Worm (Caenorhabditis elegans) whole organism, late embryonic: Measurements from ENCODE around the gene Y45F3A.8.

Source experiments
- C08G9.2 ChIP-seq: sonication (generic microtip); optimal IDR thresholded peaks from 2 replicates; lab custom pipeline; 2016; ENCODE audit warnings: mild to moderate bottlenecking, missing genetic modification characterization, moderate library complexity, missing compliant biosample characterization
- C38D4.7 ChIP-seq: fragments of 200-800 bp; sonication (Bioruptor generic); optimal IDR thresholded peaks from 2 replicates; lab custom pipeline; 2018; ENCODE audit warnings: mild to moderate bottlenecking, missing genetic modification characterization, moderate library complexity, missing compliant biosample characterization
- K09A11.1 ChIP-seq: sonication (generic microtip); optimal IDR thresholded peaks from 2 replicates; lab custom pipeline; 2017; ENCODE audit warnings: antibody characterized with exemption, mild to moderate bottlenecking, missing genetic modification characterization, missing compliant biosample characterization; ENCODE audit not compliant: insufficient read depth
- T23F11.4 ChIP-seq: fragments of 200-800 bp; sonication (Bioruptor generic); optimal IDR thresholded peaks from 2 replicates; lab custom pipeline; 2018; ENCODE audit warnings: mild to moderate bottlenecking, missing genetic modification characterization, missing compliant biosample characterization
- Y22D7AL.16 ChIP-seq: sonication (generic microtip); optimal IDR thresholded peaks from 2 replicates; lab custom pipeline; 2016; ENCODE audit warnings: missing genetic modification characterization, missing compliant biosample characterization
- ama-1 ChIP-seq: fragments of 150-350 bp; optimal IDR thresholded peaks from 2 replicates; lab custom pipeline; 2014
- ceh-14 ChIP-seq: sonication (generic microtip); optimal IDR thresholded peaks from 2 replicates; lab custom pipeline; 2016; ENCODE audit warnings: missing genotype, missing genetic modification characterization, missing compliant biosample characterization
- ceh-18 ChIP-seq: sonication (generic microtip); optimal IDR thresholded peaks from 2 replicates; lab custom pipeline; 2016; ENCODE audit warnings: missing genetic modification characterization, missing compliant biosample characterization
- ceh-22 ChIP-seq: sonication (generic microtip); optimal IDR thresholded peaks from 2 replicates; lab custom pipeline; 2017; ENCODE audit warnings: missing biosample characterization, missing genetic modification characterization
- ceh-24 ChIP-seq: sonication (generic microtip); optimal IDR thresholded peaks from 2 replicates; lab custom pipeline; 2016; ENCODE audit warnings: mild to moderate bottlenecking, missing genetic modification characterization, missing compliant biosample characterization
- ceh-30 ChIP-seq: fragments of 150-350 bp; optimal IDR thresholded peaks from 2 replicates; lab custom pipeline; 2014; ENCODE audit warnings: missing biosample characterization, missing genetic modification characterization
- ceh-45 ChIP-seq: fragments of 200-800 bp; sonication (Bioruptor generic); IDR thresholded peaks from 2 replicates; pipeline ENCODE4 v1.3.6; 2022; ENCODE audit warnings: missing genetic modification reagents, missing genetic modification characterization, missing compliant biosample characterization
- ceh-48 ChIP-seq: sonication (generic microtip); optimal IDR thresholded peaks from 2 replicates; lab custom pipeline; 2016; ENCODE audit warnings: missing genetic modification characterization, inconsistent platforms, missing compliant biosample characterization
- ceh-6 ChIP-seq: fragments of 200-800 bp; sonication (Bioruptor generic); optimal IDR thresholded peaks from 2 replicates; lab custom pipeline; 2018; ENCODE audit warnings: mild to moderate bottlenecking, missing genetic modification characterization, missing compliant biosample characterization
- che-1 ChIP-seq: sonication (generic microtip); optimal IDR thresholded peaks from 2 replicates; lab custom pipeline; 2016; ENCODE audit warnings: mild to moderate bottlenecking, missing genetic modification characterization, missing compliant biosample characterization
- elt-4 ChIP-seq: sonication (generic microtip); optimal IDR thresholded peaks from 2 replicates; lab custom pipeline; 2016; ENCODE audit warnings: missing genetic modification characterization, missing compliant biosample characterization
- eyg-1 ChIP-seq: sonication (generic microtip); optimal IDR thresholded peaks from 2 replicates; lab custom pipeline; 2016; ENCODE audit warnings: missing genotype, missing genetic modification characterization, missing compliant biosample characterization
- fax-1 ChIP-seq: sonication (generic microtip); optimal IDR thresholded peaks from 2 replicates; lab custom pipeline; 2016; ENCODE audit warnings: missing genotype, missing genetic modification characterization, missing compliant biosample characterization
- fkh-6 ChIP-seq: sonication (generic microtip); optimal IDR thresholded peaks from 2 replicates; lab custom pipeline; 2016; ENCODE audit warnings: missing genetic modification characterization, missing compliant biosample characterization
- gmeb-2 ChIP-seq: sonication (generic microtip); optimal IDR thresholded peaks from 2 replicates; lab custom pipeline; 2016; ENCODE audit warnings: missing genetic modification characterization, inconsistent platforms, missing compliant biosample characterization
- hlh-13 ChIP-seq: fragments of 200-800 bp; sonication (Bioruptor generic); optimal IDR thresholded peaks from 2 replicates; lab custom pipeline; 2018; ENCODE audit warnings: mild to moderate bottlenecking, missing genetic modification characterization, missing compliant biosample characterization
- hlh-30 ChIP-seq: sonication (generic microtip); optimal IDR thresholded peaks from 2 replicates; lab custom pipeline; 2017; ENCODE audit warnings: antibody characterized with exemption, missing genetic modification characterization, missing compliant biosample characterization; ENCODE audit not compliant: insufficient read depth
- hlh-6 ChIP-seq: sonication (generic microtip); optimal IDR thresholded peaks from 2 replicates; lab custom pipeline; 2016; ENCODE audit warnings: missing genotype, missing genetic modification characterization, missing compliant biosample characterization
- lin-11 ChIP-seq: fragments of 200-800 bp; sonication (Bioruptor generic); optimal IDR thresholded peaks from 2 replicates; lab custom pipeline; 2018; ENCODE audit warnings: mild to moderate bottlenecking, missing genetic modification characterization, missing compliant biosample characterization
- mec-3 ChIP-seq: sonication (generic microtip); optimal IDR thresholded peaks from 2 replicates; lab custom pipeline; 2016; ENCODE audit warnings: borderline replicate concordance, missing genetic modification characterization, missing compliant biosample characterization
- nfya-1 ChIP-seq: sonication (generic microtip); optimal IDR thresholded peaks from 2 replicates; lab custom pipeline; 2017; ENCODE audit warnings: missing genetic modification characterization, mild to moderate bottlenecking, missing compliant biosample characterization, antibody characterized with exemption, moderate library complexity
- npax-4 ChIP-seq: sonication (generic microtip); optimal IDR thresholded peaks from 2 replicates; lab custom pipeline; 2016; ENCODE audit warnings: missing genetic modification characterization, missing compliant biosample characterization
- pat-9 ChIP-seq: fragments of 200-800 bp; sonication (Bioruptor generic); optimal IDR thresholded peaks from 2 replicates; lab custom pipeline; 2018; ENCODE audit warnings: mild to moderate bottlenecking, missing genetic modification characterization, moderate library complexity, missing compliant biosample characterization
- pax-1 ChIP-seq: fragments of 150-350 bp; optimal IDR thresholded peaks from 2 replicates; lab custom pipeline; 2014; ENCODE audit warnings: missing biosample characterization, missing genetic modification characterization
- pha-4 ChIP-seq: fragments of 150-350 bp; optimal IDR thresholded peaks from 2 replicates; lab custom pipeline; 2018; ENCODE audit warnings: missing biosample characterization, missing genetic modification reagents, missing genetic modification characterization
- pqm-1 ChIP-seq: sonication (generic microtip); optimal IDR thresholded peaks from 2 replicates; lab custom pipeline; 2016; ENCODE audit warnings: missing genetic modification characterization, missing compliant biosample characterization
- pros-1 ChIP-seq: fragments of 150-350 bp; optimal IDR thresholded peaks from 2 replicates; lab custom pipeline; 2014; ENCODE audit warnings: missing biosample characterization, missing genetic modification reagents, missing genetic modification characterization
- ref-2 ChIP-seq: sonication (generic microtip); optimal IDR thresholded peaks from 2 replicates; lab custom pipeline; 2016; ENCODE audit warnings: missing genetic modification characterization, missing compliant biosample characterization
- rnt-1 ChIP-seq: sonication (generic microtip); optimal IDR thresholded peaks from 2 replicates; lab custom pipeline; 2016; ENCODE audit warnings: missing genetic modification characterization, missing compliant biosample characterization
- sox-2 ChIP-seq: fragments of 200-800 bp; sonication (Bioruptor generic); IDR thresholded peaks from 2 replicates; pipeline ENCODE4 v1.3.6; 2022; ENCODE audit warnings: missing genetic modification reagents, missing genetic modification characterization, missing compliant biosample characterization
- sox-4 ChIP-seq: sonication (generic microtip); optimal IDR thresholded peaks from 2 replicates; lab custom pipeline; 2017; ENCODE audit warnings: mild to moderate bottlenecking, missing genetic modification characterization, inconsistent platforms, missing compliant biosample characterization
- ttx-3 ChIP-seq: sonication (generic microtip); optimal IDR thresholded peaks from 2 replicates; lab custom pipeline; 2016; ENCODE audit warnings: missing genetic modification reagents, missing genetic modification characterization, missing compliant biosample characterization
- unc-42 ChIP-seq: sonication (generic microtip); optimal IDR thresholded peaks from 2 replicates; lab custom pipeline; 2016; ENCODE audit warnings: missing genotype, missing genetic modification characterization, missing compliant biosample characterization
- unc-86 ChIP-seq: sonication (generic microtip); optimal IDR thresholded peaks from 2 replicates; lab custom pipeline; 2016; ENCODE audit warnings: missing genetic modification characterization, missing compliant biosample characterization
- zip-5 ChIP-seq: sonication (generic microtip); optimal IDR thresholded peaks from 2 replicates; lab custom pipeline; 2016; ENCODE audit warnings: missing genetic modification characterization, missing compliant biosample characterization
- ztf-16 ChIP-seq: sonication (generic microtip); optimal IDR thresholded peaks from 2 replicates; lab custom pipeline; 2017; ENCODE audit warnings: missing genetic modification characterization, missing compliant biosample characterization

The Y45F3A.8 gene

DNA sequence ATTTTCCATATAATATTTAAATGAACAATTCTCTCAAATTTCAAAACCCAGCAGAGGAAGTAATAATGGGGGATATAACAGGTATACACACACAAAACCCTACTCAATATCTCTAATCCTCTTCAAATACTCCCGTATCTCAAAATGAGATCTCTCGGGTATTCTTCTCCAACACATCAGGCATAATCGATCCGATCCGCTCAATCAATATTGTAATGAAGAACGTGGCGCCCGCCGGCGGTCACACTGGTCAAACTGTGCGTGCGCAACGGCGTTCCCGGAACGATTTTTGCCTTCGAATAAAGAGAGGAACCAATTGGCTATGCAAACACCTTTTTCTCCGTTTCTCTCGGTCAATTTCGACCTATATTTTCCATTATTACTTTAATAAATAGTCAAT, 30.1 kb downstream of the Y45F3A.8 start:
- TF ChIP-seq hlh-30 (tag; lab: Kevin White, UChicago) (no peak), unc-86 (tag; lab: Kevin White, UChicago) (no peak)

DNA sequence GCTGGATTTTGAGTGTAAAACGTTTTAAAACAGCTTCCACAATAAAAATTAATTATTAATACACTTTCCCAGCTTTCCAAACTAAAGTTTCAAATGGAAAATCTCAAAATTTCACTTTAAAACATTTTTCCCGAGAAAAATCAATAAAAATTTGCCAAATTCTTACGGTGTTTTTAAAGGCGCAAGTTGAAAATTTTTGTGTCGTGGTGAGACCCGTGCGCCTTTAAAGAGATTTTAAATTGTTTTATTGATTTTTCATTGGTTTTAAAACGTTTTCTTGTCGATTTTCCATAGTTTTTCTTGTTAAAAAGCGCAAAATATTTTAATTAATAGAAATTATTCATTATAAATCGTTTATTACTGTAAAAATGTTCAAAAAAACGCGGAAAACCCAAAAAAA, 30.7 kb downstream of the Y45F3A.8 start, which contains the start of gene Y45F3A.1:
TSS of gene Y45F3A.1 (minus strand) at position 12 of the 400 bp plus-strand sequence.
- TF ChIP-seq lin-11 (tag; lab: Kevin White, UChicago) (no peak), npax-4 (no peak), Y22D7AL.16 (tag; lab: Kevin White, UChicago) (no peak), unc-42 (tag; lab: Kevin White, UChicago) (no peak), C38D4.7 (GFP tag; lab: Kevin White, UChicago) (no peak), elt-4 (tag; lab: Kevin White, UChicago) (no peak), fax-1 (tag; lab: Kevin White, UChicago) (no peak), ztf-16 (no peak), ceh-14 (tag; lab: Kevin White, UChicago) (no peak), pqm-1 (tag; lab: Kevin White, UChicago) (no peak), che-1 (tag; lab: Kevin White, UChicago) (no peak), pat-9 (no peak), rnt-1 (tag; lab: Kevin White, UChicago) (no peak), pros-1 (tag; lab: Kevin White, UChicago) (no peak), unc-86 (tag; lab: Kevin White, UChicago) (no peak)

DNA sequence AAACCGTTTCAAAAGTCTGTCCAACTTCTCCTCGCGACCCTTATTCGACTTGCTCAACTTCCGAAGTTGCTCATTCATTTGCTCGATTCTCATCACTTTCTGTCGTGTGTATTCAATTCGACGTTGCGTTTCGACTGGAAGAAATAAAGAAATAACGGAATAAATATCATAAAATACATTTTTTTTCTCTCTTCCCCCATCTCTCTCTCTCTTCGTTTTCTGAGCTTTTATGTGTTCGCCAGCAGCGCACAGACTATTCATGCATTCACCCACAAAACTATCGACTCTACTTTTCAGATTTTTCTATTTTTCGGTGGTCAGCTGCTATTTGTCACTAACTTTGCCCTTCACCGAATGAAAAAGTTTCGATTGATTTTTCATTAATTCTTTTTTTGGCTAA, 32.3 kb downstream of the Y45F3A.8 start, which contains the start of gene rab-30:
TSS of gene rab-30 (plus strand) at position 301 of the 400 bp plus-strand sequence.
- TF ChIP-seq gmeb-2 (tag; lab: Kevin White, UChicago): no peak
- no peak for TF ChIP-seq hlh-13 (GFP tag; lab: Kevin White, UChicago)
- TF ChIP-seq ceh-45 (GFP tag; lab: Robert Waterston, UW): no peak
- TF ChIP-seq rnt-1 (tag; lab: Kevin White, UChicago): no peak
- no peak for TF ChIP-seq C38D4.7 (GFP tag; lab: Kevin White, UChicago)
- no peak for TF ChIP-seq unc-86 (tag; lab: Kevin White, UChicago)
- TF ChIP-seq che-1 (tag; lab: Kevin White, UChicago): no peak
- no peak for TF ChIP-seq ama-1 (lab: Kevin White, UChicago)
- TF ChIP-seq fax-1 (tag; lab: Kevin White, UChicago): no peak
- TF ChIP-seq ceh-22 (tag; lab: Kevin White, UChicago): no peak
- TF ChIP-seq ceh-48 (tag; lab: Kevin White, UChicago): no peak
- TF ChIP-seq K09A11.1 (tag; lab: Kevin White, UChicago): no peak
- TF ChIP-seq pax-1: no peak
- TF ChIP-seq ceh-30 (tag; lab: Kevin White, UChicago): no peak
- no peak for TF ChIP-seq sox-2 (GFP tag; lab: Robert Waterston, UW)
- no peak for TF ChIP-seq mec-3
- no peak for TF ChIP-seq T23F11.4 (GFP tag; lab: Kevin White, UChicago)
- no peak for TF ChIP-seq pha-4
- TF ChIP-seq zip-5: no peak
- TF ChIP-seq ceh-14 (tag; lab: Kevin White, UChicago): no peak

ce11 chrIII:10557910-10558309, 34.7 kb downstream of the Y45F3A.8 start, which contains the start of gene T21C12.4:
T21C12.4 (minus strand) TSS chrIII:10558010.
- TF ChIP-seq ttx-3 (no peak), C08G9.2 (tag; lab: Kevin White, UChicago) (no peak)

DNA sequence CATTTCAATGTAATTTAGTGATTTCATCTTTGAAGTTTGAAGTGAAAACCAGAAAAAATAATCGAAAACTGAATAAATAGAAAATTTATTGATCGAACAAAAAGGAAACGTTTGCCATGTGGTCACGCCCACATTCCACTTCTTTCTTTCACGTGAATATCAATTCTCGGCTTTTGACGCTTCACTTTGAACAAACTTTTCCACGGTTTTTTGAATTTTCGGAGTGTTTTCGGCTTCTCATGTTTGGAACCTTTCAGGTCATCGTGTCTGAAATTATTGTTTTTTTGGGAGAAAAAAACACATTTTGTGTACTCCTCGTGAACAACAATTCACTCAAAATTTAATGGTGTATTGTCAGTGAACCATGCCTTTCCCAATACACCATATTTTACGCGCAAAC, 39.7 kb downstream of the Y45F3A.8 start, which contains the start of gene T21C12.8:
TSS of gene T21C12.8 (minus strand) at position 101 of the 400 bp plus-strand sequence.
- TF ChIP-seq ceh-24 (tag; lab: Kevin White, UChicago) (no peak), eyg-1 (no peak), pqm-1 (tag; lab: Kevin White, UChicago) (no peak), sox-4 (tag; lab: Kevin White, UChicago) (no peak), pha-4 (no peak), hlh-6 (tag; lab: Kevin White, UChicago) (no peak), ref-2 (tag; lab: Kevin White, UChicago) (no peak), ceh-6 (GFP tag; lab: Kevin White, UChicago) (no peak), npax-4 (no peak), ceh-18 (no peak), nfya-1 (tag; lab: Kevin White, UChicago) (no peak), fkh-6 (tag; lab: Kevin White, UChicago) (no peak), rnt-1 (tag; lab: Kevin White, UChicago) (no peak)
